Worm (Caenorhabditis elegans): ENCODE measurements around the gene lron-14.

Gene lron-14

ce11 chrIV:9523139-9523538 is 43.3 kb downstream of the lron-14 start:
- TF ChIP-seq sem-4 (tag; optimal IDR thresholded peaks at IDR 0.05) (no peak), F13H6.1 (tag; optimal IDR thresholded peaks at IDR 0.05) (no peak), nhr-23 (tag; optimal IDR thresholded peaks at IDR 0.05) (no peak), nhr-21 (tag; optimal IDR thresholded peaks at IDR 0.05) (no peak), nhr-12 (tag; optimal IDR thresholded peaks at IDR 0.05) (no peak), elt-1 (tag; optimal IDR thresholded peaks at IDR 0.05) (no peak), ZK546.5 (tag; optimal IDR thresholded peaks at IDR 0.05) (no peak), unc-62 (GFP tag; optimal IDR thresholded peaks at IDR 0.05) (no peak)

- no peak for TF ChIP-seq unc-55 (GFP tag; optimal IDR thresholded peaks at IDR 0.05)
- no peak for TF ChIP-seq ceh-16 (tag; optimal IDR thresholded peaks at IDR 0.05)
- no peak for TF ChIP-seq F13H6.1 (tag; optimal IDR thresholded peaks at IDR 0.05)
- no peak for TF ChIP-seq lin-13 (GFP tag; optimal IDR thresholded peaks at IDR 0.05)
- no peak for TF ChIP-seq nhr-10 (tag; optimal IDR thresholded peaks at IDR 0.05)
- TF ChIP-seq crh-2 (tag; optimal IDR thresholded peaks at IDR 0.05) = no peak
- TF ChIP-seq sma-9 (GFP tag; optimal IDR thresholded peaks at IDR 0.05) = no peak
- TF ChIP-seq sma-9 (tag; optimal IDR thresholded peaks at IDR 0.05) = no peak
Measured at ce11 chrIV:9520629-9521028, 45.8 kb downstream of the lron-14 start.

DNA sequence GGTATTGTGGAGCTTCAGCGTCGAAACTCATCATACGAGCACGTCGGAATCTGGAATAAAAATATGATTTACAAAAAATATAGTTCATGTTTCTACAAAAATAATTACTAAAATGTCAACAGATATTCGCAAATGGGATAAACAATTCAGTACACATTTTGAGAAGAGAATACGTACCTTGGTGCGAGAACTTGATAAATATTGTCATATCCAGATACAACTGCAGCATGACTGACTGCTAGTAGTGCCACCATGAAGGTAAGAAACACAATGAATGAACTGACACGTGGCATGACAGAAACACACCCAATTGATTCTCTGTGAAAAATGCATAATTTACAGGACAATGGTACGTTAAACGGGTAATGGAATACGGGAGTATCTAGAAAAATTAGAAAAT is 47.8 kb downstream of the lron-14 start, which contains the start of gene nlp-35:
Gene nlp-35, minus strand, starts transcription at position 319 of the 400 bp plus-strand sequence.
- TF ChIP-seq C34F6.9 (tag; optimal IDR thresholded peaks at IDR 0.05) (no peak), nhr-12 (tag; optimal IDR thresholded peaks at IDR 0.05) (no peak), nhr-21 (tag; optimal IDR thresholded peaks at IDR 0.05) (peak; percentile 25), sem-4 (tag; optimal IDR thresholded peaks at IDR 0.05) (no peak), unc-55 (GFP tag; optimal IDR thresholded peaks at IDR 0.05) (no peak), nhr-77 (tag; optimal IDR thresholded peaks at IDR 0.05) (no peak)

DNA sequence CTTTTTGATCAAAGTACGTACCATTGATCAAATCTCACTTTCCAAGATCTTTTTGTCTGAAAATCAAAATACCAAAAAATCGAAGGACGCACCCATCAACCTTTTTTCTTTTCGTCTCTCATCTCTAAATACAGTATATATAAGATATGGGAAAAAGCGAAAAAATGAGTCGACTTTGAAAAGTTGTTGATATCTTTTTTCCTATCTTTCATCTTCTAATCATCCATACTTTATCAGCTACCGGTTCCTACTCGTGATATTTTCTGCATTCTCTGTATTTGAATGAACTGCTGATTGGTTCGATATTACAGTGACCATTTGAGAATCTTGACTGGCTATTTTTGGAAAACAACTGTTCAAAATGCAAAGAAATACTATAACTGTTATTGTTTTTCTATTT is 49.6 kb downstream of the lron-14 start, which contains the start of gene C33A12.19:
Gene C33A12.19, plus strand, starts transcription at position 169 of the 400 bp plus-strand sequence.
- TF ChIP-seq nhr-12 (tag; optimal IDR thresholded peaks at IDR 0.05) (no peak), unc-39 (tag; optimal IDR thresholded peaks at IDR 0.05) (no peak), snpc-4 (tag; optimal IDR thresholded peaks at IDR 0.05) (no peak), mab-5 (tag; optimal IDR thresholded peaks at IDR 0.05) (no peak), fos-1 (tag; optimal IDR thresholded peaks at IDR 0.05) (peak; percentile 30), mbf-1 (tag; optimal IDR thresholded peaks at IDR 0.05) (no peak), lsy-2 (tag; optimal IDR thresholded peaks at IDR 0.05) (peak in 1 of 2 experiments; percentile 32), unc-62 (GFP tag; optimal IDR thresholded peaks at IDR 0.05) (no peak), gmeb-1 (tag; optimal IDR thresholded peaks at IDR 0.05) (peak; percentile 44), ceh-16 (tag; optimal IDR thresholded peaks at IDR 0.05) (no peak), dmd-4 (tag; optimal IDR thresholded peaks at IDR 0.05) (no peak), C34F6.9 (tag; optimal IDR thresholded peaks at IDR 0.05) (no peak), nhr-129 (tag; optimal IDR thresholded peaks at IDR 0.05) (peak; percentile 19), nhr-237 (tag; optimal IDR thresholded peaks at IDR 0.05) (no peak), ztf-1 (GFP tag; conservative IDR thresholded peaks at IDR 0.05) (no peak), nhr-77 (tag; optimal IDR thresholded peaks at IDR 0.05) (no peak), lin-39 (tag; optimal IDR thresholded peaks at IDR 0.05) (no peak), nhr-11 (tag; optimal IDR thresholded peaks at IDR 0.05) (no peak), elt-1 (tag; optimal IDR thresholded peaks at IDR 0.05) (no peak), egl-27 (tag; optimal IDR thresholded peaks at IDR 0.05) (no peak), crh-2 (tag; optimal IDR thresholded peaks at IDR 0.05) (no peak), nhr-10 (tag; optimal IDR thresholded peaks at IDR 0.05) (no peak), skn-1 (tag; optimal IDR thresholded peaks at IDR 0.05) (no peak), lin-13 (GFP tag; optimal IDR thresholded peaks at IDR 0.05) (no peak), nhr-23 (tag; optimal IDR thresholded peaks at IDR 0.05) (no peak), mdl-1 (tag; optimal IDR thresholded peaks at IDR 0.05) (no peak), F13H6.1 (tag; optimal IDR thresholded peaks at IDR 0.05) (no peak), R02D3.7 (tag; optimal IDR thresholded peaks at IDR 0.05) (no peak), nhr-25 (tag; optimal IDR thresholded peaks at IDR 0.05) (peak; percentile 28), zag-1 (tag; optimal IDR thresholded peaks at IDR 0.05) (no peak), Y55F3AM.14 (GFP tag; optimal IDR thresholded peaks at IDR 0.05) (no peak), sma-3 (GFP tag; optimal IDR thresholded peaks at IDR 0.05) (peak; percentile 53), ZK546.5 (tag; optimal IDR thresholded peaks at IDR 0.05) (no peak), unc-55 (GFP tag; optimal IDR thresholded peaks at IDR 0.05) (no peak), sma-9 (GFP tag; optimal IDR thresholded peaks at IDR 0.05) (peak; percentile 66), sma-9 (tag; optimal IDR thresholded peaks at IDR 0.05) (no peak), ama-1 (optimal IDR thresholded peaks at IDR 0.05) (no peak), alr-1 (tag; optimal IDR thresholded peaks at IDR 0.05) (no peak), blmp-1 (tag; optimal IDR thresholded peaks at IDR 0.05; ENCODE audit: insufficient read depth) (peak; percentile 59), aly-2 (tag; optimal IDR thresholded peaks at IDR 0.05) (no peak), elt-3 (tag; optimal IDR thresholded peaks at IDR 0.05) (no peak), nhr-21 (tag; optimal IDR thresholded peaks at IDR 0.05) (peak; percentile 40), ztf-4 (tag; optimal IDR thresholded peaks at IDR 0.05) (no peak)

All from whole organism, L2 larva.